Fruit fly (Drosophila melanogaster) whole organism, embryonic: ENCODE results near the gene Oatp30B.
A peak's percentile ranks its signal among the peaks of the same experiment; 100 is the strongest.

Experiments used
- Atf-2 ChIP-seq: fragments of 200-800 bp; sonication (Bioruptor generic); optimal IDR thresholded peaks from 2 replicates; lab custom pipeline; 2016; ENCODE audit warnings: missing biosample characterization, missing genetic modification characterization
- Bdp1 ChIP-seq: fragments of 200-800 bp; sonication (Bioruptor generic); optimal IDR thresholded peaks from 3 replicates; lab custom pipeline; 2016; ENCODE audit warnings: missing biosample characterization, missing genetic modification characterization
- Bteb2 ChIP-seq: fragments of 200-800 bp; sonication (Bioruptor generic); optimal IDR thresholded peaks from 2 replicates; lab custom pipeline; 2016; ENCODE audit warnings: missing biosample characterization, missing genetic modification characterization
- CG10267 ChIP-seq: fragments of 200-800 bp; sonication (Bioruptor generic); optimal IDR thresholded peaks from 2 replicates; lab custom pipeline; 2018; ENCODE audit warnings: missing biosample characterization, mild to moderate bottlenecking, missing genetic modification characterization, moderate library complexity
- CG10543 ChIP-seq: fragments of 200-800 bp; sonication (Bioruptor generic); optimal IDR thresholded peaks from 3 replicates; lab custom pipeline; 2017; ENCODE audit warnings: missing biosample characterization, mild to moderate bottlenecking, missing genetic modification characterization, moderate library complexity
- CG10959 ChIP-seq: fragments of 200-800 bp; sonication (Bioruptor generic); IDR thresholded peaks from 2 replicates; pipeline ENCODE4 v1.3.6; 2022; ENCODE audit warnings: missing biosample characterization, missing genetic modification characterization
- CG11398 ChIP-seq: fragments of 200-800 bp; sonication (Bioruptor generic); optimal IDR thresholded peaks from 2 replicates; lab custom pipeline; 2016; ENCODE audit warnings: missing biosample characterization, missing genetic modification characterization
- CG12744 ChIP-seq: fragments of 200-800 bp; sonication (Bioruptor generic); optimal IDR thresholded peaks from 2 replicates; lab custom pipeline; 2016; ENCODE audit warnings: missing biosample characterization, missing genetic modification characterization
- CG13287 ChIP-seq: fragments of 200-800 bp; sonication (Bioruptor generic); IDR thresholded peaks from 2 replicates; pipeline ENCODE4 v1.3.6; 2022; ENCODE audit warnings: missing biosample characterization, missing genetic modification characterization; ENCODE audit not compliant: partially characterized antibody
- CG16863 ChIP-seq: fragments of 200-800 bp; sonication (Bioruptor generic); optimal IDR thresholded peaks from 3 replicates; lab custom pipeline; 2016; ENCODE audit warnings: missing biosample characterization, missing genetic modification characterization
- CG18764 ChIP-seq: fragments of 200-800 bp; sonication (Bioruptor generic); optimal IDR thresholded peaks from 3 replicates; lab custom pipeline; 2016; ENCODE audit warnings: missing biosample characterization, missing genetic modification characterization
- CG2678 ChIP-seq: fragments of 200-800 bp; sonication (Bioruptor generic); optimal IDR thresholded peaks from 3 replicates; lab custom pipeline; 2019; ENCODE audit warnings: missing biosample characterization, mild to moderate bottlenecking, missing genetic modification characterization, moderate library complexity
- CG3407 ChIP-seq: fragments of 200-800 bp; sonication (Bioruptor generic); optimal IDR thresholded peaks from 2 replicates; lab custom pipeline; 2018; ENCODE audit warnings: missing biosample characterization, mild to moderate bottlenecking, missing genetic modification characterization
- CG6765 ChIP-seq: fragments of 200-800 bp; sonication (Bioruptor generic); optimal IDR thresholded peaks from 3 replicates; lab custom pipeline; 2017; ENCODE audit warnings: missing biosample characterization, mild to moderate bottlenecking, missing genetic modification characterization
- CG6791 ChIP-seq: fragments of 200-800 bp; sonication (Bioruptor generic); IDR thresholded peaks from 3 replicates; pipeline ENCODE4 v1.3.6; 2022; ENCODE audit warnings: missing biosample characterization, missing genetic modification characterization; ENCODE audit not compliant: partially characterized antibody
- CG7556 ChIP-seq: fragments of 200-800 bp; sonication (Bioruptor generic); optimal IDR thresholded peaks from 2 replicates; lab custom pipeline; 2017; ENCODE audit warnings: missing biosample characterization, mild to moderate bottlenecking, missing genetic modification characterization
- CG7786 ChIP-seq: fragments of 200-800 bp; sonication (Bioruptor generic); optimal IDR thresholded peaks from 2 replicates; lab custom pipeline; 2016; ENCODE audit warnings: missing biosample characterization, missing genetic modification characterization
- CG7839 ChIP-seq: fragments of 200-800 bp; sonication (Bioruptor generic); optimal IDR thresholded peaks from 3 replicates; lab custom pipeline; 2018; ENCODE audit warnings: missing biosample characterization, mild to moderate bottlenecking, missing genetic modification characterization, moderate library complexity
- CG7987 ChIP-seq: fragments of 200-800 bp; sonication (Bioruptor generic); optimal IDR thresholded peaks from 2 replicates; lab custom pipeline; 2018; ENCODE audit warnings: missing biosample characterization, mild to moderate bottlenecking, missing genetic modification characterization, moderate library complexity
- CHES-1-like ChIP-seq: fragments of 200-800 bp; sonication (Bioruptor generic); optimal IDR thresholded peaks from 2 replicates; lab custom pipeline; 2016; ENCODE audit warnings: missing biosample characterization, missing genetic modification characterization
- D19A ChIP-seq: fragments of 200-800 bp; optimal IDR thresholded peaks from 3 replicates; lab custom pipeline; 2019; ENCODE audit warnings: missing biosample characterization, mild to moderate bottlenecking, missing genetic modification characterization, moderate library complexity
- Dbx ChIP-seq: fragments of 200-800 bp; sonication (Bioruptor generic); IDR thresholded peaks from 3 replicates; pipeline ENCODE4 v1.3.6; 2022; ENCODE audit warnings: missing biosample characterization, missing genetic modification characterization
- Dek ChIP-seq: fragments of 200-800 bp; sonication (Bioruptor generic); optimal IDR thresholded peaks from 3 replicates; lab custom pipeline; 2019; ENCODE audit warnings: missing biosample characterization, mild to moderate bottlenecking, missing genetic modification characterization, moderate library complexity
- Doc2 ChIP-seq: fragments of 200-800 bp; sonication (Bioruptor generic); IDR thresholded peaks from 2 replicates; pipeline ENCODE4 v1.3.6; 2022; ENCODE audit warnings: missing biosample characterization, missing genetic modification characterization
- Doc3 ChIP-seq: fragments of 200-800 bp; sonication (Bioruptor generic); IDR thresholded peaks from 3 replicates; pipeline ENCODE4 v1.3.6; 2022; ENCODE audit warnings: missing biosample characterization, missing genetic modification characterization; ENCODE audit not compliant: partially characterized antibody
- Eip74EF ChIP-seq, 2 experiments: fragments of 200-800 bp in 1 of 2; fragments of >200 bp in 1 of 2; sonication (Bioruptor generic) in 1 of 2; optimal IDR thresholded peaks; 2 replicates each; lab custom pipeline; 2017 to 2019; ENCODE audit warnings: missing biosample characterization in 2 of 2, missing genetic modification characterization in 2 of 2, mild to moderate bottlenecking in 1 of 2, moderate library complexity in 1 of 2
- Fer1 ChIP-seq: fragments of 200-800 bp; sonication (Bioruptor generic); optimal IDR thresholded peaks from 2 replicates; lab custom pipeline; 2017; ENCODE audit warnings: missing biosample characterization, mild to moderate bottlenecking, missing genetic modification characterization
- H15 ChIP-seq: fragments of 200-800 bp; sonication (Bioruptor generic); IDR thresholded peaks from 3 replicates; pipeline ENCODE4 v1.3.6; 2022; ENCODE audit warnings: missing biosample characterization, missing genetic modification characterization
- HmgD ChIP-seq: fragments of 200-800 bp; sonication (Bioruptor generic); optimal IDR thresholded peaks from 3 replicates; lab custom pipeline; 2016; ENCODE audit warnings: missing biosample characterization, missing genetic modification characterization
- Hsf ChIP-seq: fragments of 200-800 bp; sonication (Bioruptor generic); optimal IDR thresholded peaks from 3 replicates; lab custom pipeline; 2016; ENCODE audit warnings: missing biosample characterization, missing genetic modification characterization
- Mes4 ChIP-seq: fragments of 200-800 bp; sonication (Bioruptor generic); optimal IDR thresholded peaks from 2 replicates; lab custom pipeline; 2016; ENCODE audit warnings: missing biosample characterization, missing genetic modification characterization
- NC2α ChIP-seq: fragments of 200-800 bp; sonication (Bioruptor generic); optimal IDR thresholded peaks from 2 replicates; lab custom pipeline; 2016; ENCODE audit warnings: missing biosample characterization, missing genetic modification characterization
- Rx ChIP-seq: fragments of 200-800 bp; sonication (Bioruptor generic); IDR thresholded peaks from 2 replicates; pipeline ENCODE4 v1.3.6; 2022; ENCODE audit warnings: missing biosample characterization, missing genetic modification characterization
- Sin3A ChIP-seq: fragments of >200 bp; optimal IDR thresholded peaks from 2 replicates; lab custom pipeline; 2018
- Spps ChIP-seq: fragments of 200-800 bp; sonication (Bioruptor generic); optimal IDR thresholded peaks from 2 replicates; lab custom pipeline; 2018; ENCODE audit warnings: missing biosample characterization, mild to moderate bottlenecking, missing genetic modification characterization
- abd-A ChIP-seq: fragments of 200-800 bp; sonication (Bioruptor generic); optimal IDR thresholded peaks from 3 replicates; lab custom pipeline; 2019; ENCODE audit warnings: missing biosample characterization, mild to moderate bottlenecking, missing genetic modification characterization, moderate library complexity
- ash1 ChIP-seq: fragments of 200-800 bp; sonication (Bioruptor generic); optimal IDR thresholded peaks from 2 replicates; lab custom pipeline; 2018; ENCODE audit warnings: missing biosample characterization, mild to moderate bottlenecking, missing genetic modification characterization
- bbx ChIP-seq: fragments of 200-800 bp; sonication (Bioruptor generic); IDR thresholded peaks from 2 replicates; pipeline ENCODE4 v1.3.6; 2022; ENCODE audit warnings: missing biosample characterization, missing genetic modification characterization; ENCODE audit not compliant: partially characterized antibody
- danr ChIP-seq: fragments of 200-800 bp; sonication (Bioruptor generic); IDR thresholded peaks from 2 replicates; pipeline ENCODE4 v1.3.6; 2022; ENCODE audit warnings: missing biosample characterization, missing genetic modification characterization
- en ChIP-seq: fragments of 200-800 bp; sonication (Bioruptor generic); optimal IDR thresholded peaks from 2 replicates; lab custom pipeline; 2016; ENCODE audit warnings: missing biosample characterization, missing genetic modification characterization
- grau ChIP-seq: fragments of 200-800 bp; optimal IDR thresholded peaks from 3 replicates; lab custom pipeline; 2019; ENCODE audit warnings: missing biosample characterization, mild to moderate bottlenecking, missing genetic modification characterization, moderate library complexity
- maf-S ChIP-seq: fragments of 200-800 bp; sonication (Bioruptor generic); optimal IDR thresholded peaks from 2 replicates; lab custom pipeline; 2016; ENCODE audit warnings: missing biosample characterization, missing genetic modification characterization
- row ChIP-seq: fragments of 200-800 bp; sonication (Bioruptor generic); IDR thresholded peaks from 3 replicates; pipeline ENCODE4 v1.3.6; 2022; ENCODE audit warnings: missing biosample characterization, missing genetic modification characterization
- run ChIP-seq: fragments of 200-800 bp; sonication (Bioruptor generic); optimal IDR thresholded peaks from 3 replicates; lab custom pipeline; 2018; ENCODE audit warnings: missing biosample characterization, mild to moderate bottlenecking, missing genetic modification characterization
- shn ChIP-seq: fragments of 200-800 bp; sonication (Bioruptor generic); optimal IDR thresholded peaks from 3 replicates; lab custom pipeline; 2016; ENCODE audit warnings: missing biosample characterization, missing genetic modification characterization
- stwl ChIP-seq: fragments of 200-800 bp; sonication (Bioruptor generic); optimal IDR thresholded peaks from 3 replicates; lab custom pipeline; 2018; ENCODE audit warnings: missing biosample characterization, mild to moderate bottlenecking, missing genetic modification characterization, moderate library complexity
- sug ChIP-seq: fragments of 200-800 bp; optimal IDR thresholded peaks from 2 replicates; lab custom pipeline; 2019; ENCODE audit warnings: missing biosample characterization, mild to moderate bottlenecking, missing genetic modification characterization, moderate library complexity
- yki ChIP-seq: fragments of >200 bp; optimal IDR thresholded peaks from 3 replicates; lab custom pipeline; 2018
- zfh1 ChIP-seq: fragments of 200-800 bp; sonication (Bioruptor generic); IDR thresholded peaks from 3 replicates; pipeline ENCODE4 v1.3.6; 2022; ENCODE audit warnings: missing biosample characterization, missing genetic modification characterization

Oatp30B gene

dm6 chr2L:9569588-9570434 is 48.8 kb downstream of the Oatp30B start (continued):
- peak; percentile 80 for TF ChIP-seq CG12744 (GFP tag; lab: Kevin White, UChicago)
- TF ChIP-seq HmgD (GFP tag; lab: Kevin White, UChicago): no peak
- peak; percentile 94 for TF ChIP-seq row (GFP tag; lab: Robert Waterston, UW)
- TF ChIP-seq shn: peak; percentile 80
- peak; percentile 29 for TF ChIP-seq en
- no peak for TF ChIP-seq yki (lab: Kevin White, UChicago)
- peak in 1 of 2 experiments; percentile 95 for TF ChIP-seq Eip74EF (GFP tag; optimal IDR thresholded peaks at IDR 0.05; lab: Kevin White, UChicago)
- peak; percentile 97 for TF ChIP-seq grau
- no peak for TF ChIP-seq Sin3A (lab: Kevin White, UChicago)
- TF ChIP-seq run: peak; percentile 94
- peak; percentile 72 for TF ChIP-seq Rx
- TF ChIP-seq CG18764 (GFP tag; lab: Kevin White, UChicago): peak; percentile 92
- TF ChIP-seq H15 (GFP tag; lab: Robert Waterston, UW): peak; percentile 82
- TF ChIP-seq CG10267 (tag; lab: Kevin White, UChicago): peak; percentile 92
- peak; percentile 68 for TF ChIP-seq Atf-2 (GFP tag; lab: Kevin White, UChicago)
- peak; percentile 78 for TF ChIP-seq Bdp1 (GFP tag; lab: Kevin White, UChicago)
- peak; percentile 97 for TF ChIP-seq Fer1 (GFP tag; lab: Kevin White, UChicago)
- TF ChIP-seq bbx: peak; percentile 41; the same call in 1 of the 2 replicates
- peak; percentile 50 for TF ChIP-seq NC2α
- no peak for TF ChIP-seq Doc3 (GFP tag; lab: Robert Waterston, UW)
- peak; percentile 83 for TF ChIP-seq Bteb2
- peak; percentile 52; the same call in 1 of the 2 replicates for TF ChIP-seq Doc2 (GFP tag; lab: Robert Waterston, UW)
- peak; percentile 98 for TF ChIP-seq CG7839 (tag; lab: Kevin White, UChicago)
- no peak for TF ChIP-seq ash1 (GFP tag; lab: Kevin White, UChicago)
- TF ChIP-seq Dbx (GFP tag; lab: Robert Waterston, UW): peak; percentile 92
- peak; percentile 84 for TF ChIP-seq danr
- TF ChIP-seq CG6791 (GFP tag; lab: Robert Waterston, UW): no peak
- peak; percentile 77 for TF ChIP-seq Mes4 (GFP tag; lab: Kevin White, UChicago)
- peak; percentile 88 for TF ChIP-seq CG3407 (GFP tag; lab: Kevin White, UChicago)
- peak; percentile 94 for TF ChIP-seq sug (tag; lab: Kevin White, UChicago)
- TF ChIP-seq CG2678 (tag; lab: Kevin White, UChicago): peak; percentile 99
- peak; percentile 68 for TF ChIP-seq CG10959 (GFP tag; lab: Robert Waterston, UW)
- TF ChIP-seq Dek (tag; lab: Kevin White, UChicago): peak; percentile 94
- TF ChIP-seq CG11398 (GFP tag; lab: Kevin White, UChicago): peak; percentile 38
- peak; percentile 94 for TF ChIP-seq D19A (tag; lab: Kevin White, UChicago)
- peak; percentile 83 for TF ChIP-seq CG16863 (GFP tag; lab: Kevin White, UChicago)
- peak; percentile 56 for TF ChIP-seq stwl (tag; lab: Kevin White, UChicago)
- peak; percentile 86 for TF ChIP-seq CHES-1-like (GFP tag; lab: Kevin White, UChicago)
- peak; percentile 90 for TF ChIP-seq Hsf (GFP tag; lab: Kevin White, UChicago)
- TF ChIP-seq zfh1 (GFP tag; lab: Robert Waterston, UW): peak; percentile 89
- peak; percentile 82 for TF ChIP-seq CG7786 (GFP tag; lab: Kevin White, UChicago)
- peak; percentile 92 for TF ChIP-seq Spps (tag; lab: Kevin White, UChicago)
- TF ChIP-seq CG7987 (GFP tag; lab: Kevin White, UChicago): peak; percentile 77
- peak; percentile 96 for TF ChIP-seq CG10543 (GFP tag; lab: Kevin White, UChicago)
- TF ChIP-seq CG13287 (GFP tag; lab: Robert Waterston, UW): peak; percentile 43; the same call in 1 of the 2 replicates
- TF ChIP-seq CG6765: peak; percentile 96
- TF ChIP-seq CG7556 (GFP tag; lab: Kevin White, UChicago): peak; percentile 99
- TF ChIP-seq abd-A (tag; lab: Kevin White, UChicago): peak; percentile 71
- peak; percentile 58 for TF ChIP-seq maf-S
